Fruit fly (Drosophila melanogaster) whole organism, embryonic: ENCODE measurements around the gene Tlk.

Source experiments
- CG3407 ChIP-seq: fragments of 200-800 bp; sonication (Bioruptor generic); optimal IDR thresholded peaks from 2 replicates; lab custom pipeline; 2018; ENCODE audit warnings: missing biosample characterization, mild to moderate bottlenecking, missing genetic modification characterization
- CG4617 ChIP-seq: fragments of 200-800 bp; sonication (Bioruptor generic); optimal IDR thresholded peaks from 3 replicates; lab custom pipeline; 2016; ENCODE audit warnings: missing biosample characterization, missing genetic modification characterization, borderline replicate concordance
- Dfd ChIP-seq, 2 experiments: fragments of >200 bp; optimal IDR thresholded peaks; 2 replicates each; lab custom pipeline; 2017; ENCODE audit warnings: missing biosample characterization in 2 of 2, missing genetic modification characterization in 2 of 2
- Rfx ChIP-seq: fragments of 200-800 bp; sonication (Bioruptor generic); IDR thresholded peaks from 2 replicates; pipeline ENCODE4 v1.3.6; 2022; ENCODE audit warnings: missing biosample characterization, missing genetic modification characterization
- Scr ChIP-seq: fragments of 200-800 bp; sonication (Bioruptor generic); IDR thresholded peaks from 2 replicates; pipeline ENCODE4 v1.3.6; 2022; ENCODE audit warnings: missing biosample characterization, missing genetic modification characterization; ENCODE audit not compliant: partially characterized antibody
- Xrp1 ChIP-seq: fragments of 200-800 bp; sonication (Bioruptor generic); IDR thresholded peaks from 2 replicates; pipeline ENCODE4 v1.3.6; 2022; ENCODE audit warnings: missing biosample characterization, missing genetic modification characterization
- ab ChIP-seq: fragments of 200-800 bp; sonication (Bioruptor generic); optimal IDR thresholded peaks from 2 replicates; lab custom pipeline; 2016; ENCODE audit warnings: missing biosample characterization, missing genetic modification characterization
- disco-r ChIP-seq: fragments of 200-800 bp; sonication (Bioruptor generic); optimal IDR thresholded peaks from 2 replicates; lab custom pipeline; 2016; ENCODE audit warnings: missing biosample characterization, missing genetic modification characterization
- fru ChIP-seq: fragments of >200 bp; optimal IDR thresholded peaks from 2 replicates; lab custom pipeline; 2017
- hb ChIP-seq: fragments of 200-800 bp; sonication (Bioruptor generic); IDR thresholded peaks from 3 replicates; pipeline ENCODE4 v1.3.6; 2022; ENCODE audit warnings: missing biosample characterization, missing genetic modification characterization; ENCODE audit not compliant: partially characterized antibody
- hbn ChIP-seq: fragments of 200-800 bp; sonication (Bioruptor generic); IDR thresholded peaks from 2 replicates; pipeline ENCODE4 v1.3.6; 2022; ENCODE audit warnings: missing biosample characterization, missing genetic modification characterization; ENCODE audit not compliant: partially characterized antibody
- wor ChIP-seq: fragments of 200-800 bp; sonication (Bioruptor generic); IDR thresholded peaks from 2 replicates; pipeline ENCODE4 v1.3.6; 2022; ENCODE audit warnings: missing biosample characterization, missing genetic modification characterization
- zen2 ChIP-seq: fragments of 200-800 bp; sonication (Bioruptor generic); IDR thresholded peaks from 3 replicates; pipeline ENCODE4 v1.3.6; 2022; ENCODE audit warnings: missing biosample characterization, missing genetic modification characterization; ENCODE audit not compliant: partially characterized antibody

- TF ChIP-seq zen2 (GFP tag; lab: Robert Waterston, UW) = no peak
- TF ChIP-seq CG3407 = no peak
- TF ChIP-seq Rfx (GFP tag; lab: Robert Waterston, UW) = no peak
- no peak for TF ChIP-seq Xrp1 (GFP tag; lab: Robert Waterston, UW)
- TF ChIP-seq Dfd (GFP tag; optimal IDR thresholded peaks at IDR 0.05; lab: Kevin White, UChicago) = no peak
- TF ChIP-seq hbn (GFP tag; lab: Robert Waterston, UW) = no peak
- TF ChIP-seq Scr (GFP tag; lab: Robert Waterston, UW) = no peak
- TF ChIP-seq CG4617 (GFP tag; lab: Kevin White, UChicago) = no peak
- no peak for TF ChIP-seq wor (GFP tag; lab: Robert Waterston, UW)
- TF ChIP-seq fru (lab: Kevin White, UChicago) = no peak
- TF ChIP-seq disco-r (GFP tag; lab: Kevin White, UChicago) = no peak
- TF ChIP-seq ab (GFP tag; lab: Kevin White, UChicago) = no peak
- TF ChIP-seq hb (GFP tag; lab: Robert Waterston, UW) = no peak
Measured at dm6 chrX:3685534-3685922, 34.3 kb upstream of the Tlk start.
